Worm (Caenorhabditis elegans) whole organism, L4/young adult: ENCODE results near the gene chil-27.

ENCODE experiments used
- dao-5 ChIP-seq: sonication (generic microtip); optimal IDR thresholded peaks from 2 replicates; lab custom pipeline; 2016; ENCODE audit warnings: missing genotype, missing genetic modification characterization, moderate library complexity, missing compliant biosample characterization
- him-1 ChIP-seq: sonication (generic microtip); optimal IDR thresholded peaks from 2 replicates; lab custom pipeline; 2016; ENCODE audit warnings: missing genotype, missing genetic modification reagents, missing genetic modification characterization, missing compliant biosample characterization

ce11 chrII:9518781-9519180, 41.1 kb downstream of the chil-27 start, which contains the start of the genes sfxn-1.1 and AH6.3:
- TF ChIP-seq him-1 (tag; lab: Kevin White, UChicago), result no peak
- no peak for TF ChIP-seq dao-5 (tag; lab: Kevin White, UChicago)
